Fruit fly (Drosophila melanogaster): ENCODE data around the gene RhoGAP71E.

Gene RhoGAP71E

DNA sequence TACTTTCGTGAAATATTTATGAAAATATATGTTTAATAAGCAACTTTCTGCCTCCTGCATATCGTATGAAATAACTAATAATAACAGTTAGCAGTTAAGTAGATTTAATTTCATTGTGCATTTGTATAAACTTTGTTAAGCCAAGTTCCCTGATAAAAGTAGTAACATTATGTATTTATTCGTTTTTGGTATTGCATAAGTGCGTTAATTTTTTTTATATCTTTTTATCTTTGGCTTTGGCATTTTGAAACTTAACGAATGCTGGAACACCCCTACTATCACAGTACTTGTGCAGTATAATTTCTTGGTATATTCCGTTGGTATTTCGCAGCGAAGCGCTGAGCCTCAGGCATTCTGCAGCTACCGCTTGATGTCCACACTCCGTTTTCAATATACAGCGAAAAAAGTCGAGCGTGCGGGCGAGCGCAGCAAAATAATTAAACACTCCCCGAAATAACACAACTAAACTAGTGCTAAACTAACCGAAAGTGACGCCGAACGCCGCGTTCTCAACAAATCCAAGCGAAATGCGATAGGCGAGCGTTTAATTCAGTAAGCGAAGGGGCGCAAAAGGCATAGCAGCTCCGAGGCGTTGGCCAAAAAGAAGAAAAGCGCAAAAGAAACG is at the start of gene RhoGAP71E:
Gene RhoGAP71E (plus strand): TSS at position 347 of the 625 bp plus-strand sequence.
- TF ChIP-seq psq (optimal IDR thresholded peaks at IDR 0.05) (no peak), usp (GFP tag; optimal IDR thresholded peaks at IDR 0.05) (no peak), pan (optimal IDR thresholded peaks at IDR 0.05) (no peak)

DNA sequence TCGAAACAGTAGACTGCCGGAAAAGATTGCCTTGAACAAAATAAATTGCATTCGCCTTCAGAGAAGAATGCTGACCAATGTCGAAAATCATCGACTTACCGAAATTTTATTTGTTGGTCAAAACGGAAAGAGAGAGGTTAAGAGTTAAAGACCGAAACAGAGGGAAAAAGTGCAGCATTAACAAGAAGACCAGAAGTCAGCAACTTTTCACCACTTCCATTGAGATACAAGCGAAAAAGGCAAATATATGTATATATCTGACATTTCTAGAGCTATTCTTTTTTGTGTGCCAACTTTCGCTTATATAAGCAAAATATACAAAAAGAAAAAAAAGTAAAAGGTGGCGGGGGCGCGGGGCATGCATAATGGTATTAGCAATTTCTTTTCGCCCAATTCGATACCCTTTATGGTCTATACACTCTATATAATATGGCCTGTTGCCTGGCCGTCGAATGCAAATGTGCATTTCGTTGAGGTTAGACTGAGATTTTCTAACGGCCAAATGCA is 48.7 kb upstream of the RhoGAP71E start:
- TF ChIP-seq EcR (GFP tag; optimal IDR thresholded peaks at IDR 0.05) (no peak), usp (GFP tag; optimal IDR thresholded peaks at IDR 0.05) (no peak), pan (optimal IDR thresholded peaks at IDR 0.05) (no peak), CG8478 (optimal IDR thresholded peaks at IDR 0.05) (no peak), Dll (optimal IDR thresholded peaks at IDR 0.05) (no peak), psq (optimal IDR thresholded peaks at IDR 0.05) (no peak)

DNA sequence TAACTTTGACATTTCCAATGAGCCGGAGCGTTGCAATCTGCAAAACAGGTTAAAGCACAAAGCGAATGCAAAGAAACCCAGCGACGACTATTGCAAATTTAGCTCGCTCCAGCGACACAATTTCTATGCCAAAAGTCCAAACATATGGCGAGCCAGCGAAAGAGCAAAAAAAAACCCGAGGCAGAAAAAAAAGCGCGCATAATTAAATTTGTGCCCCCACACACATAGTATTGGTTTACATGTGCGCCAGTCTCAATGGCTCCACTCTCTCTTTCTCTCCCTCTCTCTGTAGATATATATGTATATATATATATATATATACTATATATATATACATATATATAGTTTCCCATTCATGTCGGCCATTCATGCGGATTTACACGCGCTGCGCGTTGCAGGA is 48.0 kb upstream of the RhoGAP71E start:
- TF ChIP-seq EcR (GFP tag; optimal IDR thresholded peaks at IDR 0.05) (no peak), usp (GFP tag; optimal IDR thresholded peaks at IDR 0.05) (no peak), pan (optimal IDR thresholded peaks at IDR 0.05) (no peak), psq (optimal IDR thresholded peaks at IDR 0.05) (no peak), CG8478 (optimal IDR thresholded peaks at IDR 0.05) (no peak), Dll (optimal IDR thresholded peaks at IDR 0.05) (no peak)

DNA sequence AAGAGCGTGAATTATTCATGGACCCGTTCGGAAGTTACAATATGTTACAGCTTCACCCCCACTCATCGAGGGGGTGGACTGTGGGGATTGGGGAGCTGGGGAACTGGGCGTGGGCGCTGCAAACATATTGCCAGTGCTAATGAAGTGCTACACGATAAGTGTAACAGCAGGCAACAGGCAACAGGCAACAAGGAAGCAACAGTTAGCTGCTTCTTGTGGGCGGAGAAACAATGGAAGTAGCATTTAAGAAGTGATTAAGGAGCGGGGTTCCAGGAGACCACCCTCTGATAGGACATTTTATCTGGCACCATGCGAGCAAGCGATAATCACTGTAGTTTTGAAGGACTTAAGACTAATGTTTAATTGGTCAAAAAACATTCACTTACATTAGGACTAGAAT is 47.4 kb upstream of the RhoGAP71E start:
- no peak for TF ChIP-seq CG8478 (optimal IDR thresholded peaks at IDR 0.05)
- no peak for TF ChIP-seq Dll (optimal IDR thresholded peaks at IDR 0.05)
- TF ChIP-seq pan (optimal IDR thresholded peaks at IDR 0.05) = no peak
- no peak for TF ChIP-seq psq (optimal IDR thresholded peaks at IDR 0.05)
- no peak for TF ChIP-seq EcR (GFP tag; optimal IDR thresholded peaks at IDR 0.05)
- TF ChIP-seq usp (GFP tag; optimal IDR thresholded peaks at IDR 0.05) = no peak

DNA sequence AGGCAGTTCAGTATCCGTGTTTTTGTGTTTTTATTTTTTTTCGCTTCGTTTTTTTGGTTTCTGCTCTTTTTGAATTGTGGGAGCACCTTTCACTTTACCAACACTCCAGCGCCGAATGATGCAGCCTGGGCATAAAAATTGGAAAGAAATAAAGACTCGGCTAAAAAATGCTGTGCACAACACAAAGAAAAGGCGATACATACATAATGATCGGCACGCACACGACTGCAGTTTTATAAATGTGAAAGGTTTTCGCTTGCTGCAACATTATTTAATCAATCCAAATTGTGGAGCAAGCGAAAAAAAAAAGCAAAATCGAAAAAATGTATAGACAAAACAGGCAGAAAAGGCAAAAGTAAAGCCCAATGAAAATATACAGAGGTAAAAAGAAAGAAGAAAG is 45.6 kb upstream of the RhoGAP71E start:
- TF ChIP-seq pan (optimal IDR thresholded peaks at IDR 0.05) (no peak), psq (optimal IDR thresholded peaks at IDR 0.05) (no peak), usp (GFP tag; optimal IDR thresholded peaks at IDR 0.05) (no peak), CG8478 (optimal IDR thresholded peaks at IDR 0.05) (no peak)

DNA sequence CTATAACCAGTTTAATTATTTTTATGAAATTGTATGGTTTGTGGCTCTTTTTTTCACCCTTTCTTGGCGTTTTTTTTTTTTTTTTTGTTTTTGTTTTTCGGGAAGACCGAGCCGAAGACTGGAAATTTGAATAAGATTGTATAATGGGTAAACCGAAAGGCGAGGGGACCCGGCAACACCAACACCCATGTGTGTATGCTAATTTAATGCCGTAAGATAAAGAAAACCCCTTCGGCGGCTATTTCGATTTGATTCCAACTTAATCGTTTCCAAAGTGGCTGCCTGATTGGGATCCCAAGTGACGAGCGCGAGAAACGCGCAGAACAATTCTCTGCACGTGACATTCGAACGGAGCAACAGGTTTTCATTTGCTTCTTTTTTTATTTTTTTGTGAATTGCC is 45.2 kb upstream of the RhoGAP71E start:
- TF ChIP-seq CG8478 (optimal IDR thresholded peaks at IDR 0.05) = no peak

DNA sequence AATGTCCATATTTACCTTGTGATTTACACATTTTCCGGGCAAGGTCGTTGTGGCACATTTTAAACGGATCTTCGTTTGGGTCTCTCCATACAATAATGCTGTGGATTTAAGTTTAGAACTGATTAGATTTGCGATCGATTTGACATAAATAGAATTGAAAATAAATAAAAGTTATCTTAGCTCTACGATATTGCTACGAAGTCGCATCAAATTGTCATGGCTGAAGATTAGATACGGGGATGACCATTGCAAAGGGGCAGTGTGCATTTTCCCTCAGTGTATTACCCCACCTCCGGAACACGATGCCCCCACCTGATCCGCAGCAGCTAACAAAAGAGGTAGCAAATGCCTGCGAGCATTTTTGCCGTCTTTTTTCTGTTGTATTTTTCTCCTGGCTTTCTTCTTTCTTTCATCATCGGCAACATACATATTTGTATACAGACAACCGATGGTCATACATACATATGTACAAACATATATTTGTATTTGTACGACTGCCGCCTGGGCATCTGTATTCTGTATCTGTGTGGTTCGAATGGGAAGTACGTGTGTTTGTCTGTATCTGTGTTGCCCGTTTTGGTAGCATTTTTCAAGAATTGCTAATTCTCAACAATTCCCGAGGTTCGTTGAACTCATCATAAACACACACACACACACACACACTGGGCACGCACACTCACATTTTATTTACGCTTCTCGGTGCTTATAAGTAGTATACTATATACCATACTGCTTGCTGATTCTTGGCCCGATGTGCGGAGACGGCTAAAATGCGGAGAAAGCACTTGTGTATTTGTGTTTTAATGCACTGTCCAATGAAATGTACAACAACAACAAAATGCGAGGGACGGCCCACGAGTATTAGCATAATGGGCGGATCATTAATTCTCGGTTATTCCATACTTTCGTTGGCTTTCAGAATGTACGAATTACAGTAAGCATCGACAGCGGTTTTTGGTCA is 43.9 kb upstream of the RhoGAP71E start:
- peak; percentile 69 to 76 for TF ChIP-seq EcR (GFP tag; optimal IDR thresholded peaks at IDR 0.05)
- no peak for TF ChIP-seq psq (optimal IDR thresholded peaks at IDR 0.05)
- TF ChIP-seq Dll (optimal IDR thresholded peaks at IDR 0.05) = no peak
- no peak for TF ChIP-seq usp (GFP tag; optimal IDR thresholded peaks at IDR 0.05)

DNA sequence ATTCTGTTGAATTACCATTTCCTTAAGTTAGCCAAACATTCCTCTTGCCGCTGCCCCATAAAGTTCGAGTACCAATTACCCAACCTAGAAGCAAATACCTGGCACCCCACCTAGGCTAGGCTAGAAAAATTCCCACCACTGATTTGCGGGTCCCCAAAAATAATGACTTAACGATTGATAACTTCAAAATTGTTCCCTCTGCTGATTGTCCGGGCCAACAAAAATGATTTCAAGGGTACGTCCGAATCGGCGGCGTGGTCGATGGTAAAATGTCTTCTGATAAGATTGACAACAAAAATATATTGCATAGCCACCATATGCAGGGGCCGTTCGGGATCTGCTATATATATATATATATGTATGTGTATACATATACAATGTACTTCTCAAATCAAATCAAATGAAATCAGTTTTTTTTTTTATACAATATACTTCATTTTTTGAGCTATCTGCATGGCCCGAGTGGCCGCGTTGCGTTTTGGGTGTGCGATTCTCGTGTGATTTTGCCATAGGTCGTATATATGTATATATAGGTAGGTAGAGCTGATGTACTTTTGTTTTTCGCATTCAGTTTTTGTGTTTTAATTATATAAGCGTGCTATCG is 41.4 kb upstream of the RhoGAP71E start:
- TF ChIP-seq pan (optimal IDR thresholded peaks at IDR 0.05) = peak; percentile 32
- no peak for TF ChIP-seq CG8478 (optimal IDR thresholded peaks at IDR 0.05)

DNA sequence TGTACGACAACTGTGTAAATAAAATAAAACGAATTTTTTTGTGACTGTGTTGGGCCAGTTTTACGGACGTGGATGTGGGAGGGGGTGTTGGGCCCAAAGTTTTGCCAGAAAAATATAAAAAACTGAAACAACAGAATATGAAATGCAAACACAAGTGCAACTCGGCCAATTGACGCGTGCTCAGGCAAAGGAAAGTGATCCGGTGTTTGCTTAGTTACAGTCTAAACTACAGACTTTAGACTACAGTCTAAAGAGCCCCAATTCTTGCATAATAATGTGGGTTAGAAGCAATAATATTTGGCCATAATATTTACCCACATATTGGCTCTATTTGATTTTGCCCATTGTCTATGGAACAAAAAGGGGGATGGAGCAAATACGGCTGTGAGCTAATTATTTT is 39.8 kb upstream of the RhoGAP71E start:
- no peak for TF ChIP-seq CG8478 (optimal IDR thresholded peaks at IDR 0.05)
- TF ChIP-seq psq (optimal IDR thresholded peaks at IDR 0.05) = no peak

DNA sequence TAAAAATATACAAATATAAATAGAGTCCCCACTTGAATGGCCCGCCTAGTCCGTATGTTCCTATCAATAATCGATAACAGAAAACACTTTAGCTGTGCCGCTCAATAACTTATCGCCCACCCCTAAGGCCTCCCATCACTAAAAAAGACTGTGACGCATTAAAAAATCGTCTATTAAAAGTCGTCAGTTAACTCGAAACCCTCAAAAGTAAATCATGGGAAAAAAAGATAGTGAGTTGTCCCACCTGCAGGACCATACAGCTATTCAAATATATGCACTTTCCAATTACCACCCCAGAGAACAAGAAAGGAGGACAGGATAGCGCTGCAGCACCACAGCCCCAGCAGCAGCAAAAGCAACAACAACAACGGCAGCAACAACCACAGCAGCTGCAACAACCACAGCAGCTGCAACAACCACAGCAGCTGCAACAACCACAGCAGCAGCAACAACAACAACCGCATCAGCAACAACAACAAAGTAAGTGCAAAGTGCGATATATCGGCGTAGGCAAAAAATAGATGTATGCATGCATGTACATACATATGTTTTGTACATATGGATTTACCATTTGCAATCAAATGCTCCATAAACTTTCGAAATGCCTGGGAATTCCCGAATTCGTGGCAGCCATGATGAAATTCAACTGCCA is 34.5 kb upstream of the RhoGAP71E start, which contains the start of gene AGO2:
Gene AGO2 (plus strand): TSS at position 121 of the 652 bp plus-strand sequence.
- TF ChIP-seq EcR (GFP tag; optimal IDR thresholded peaks at IDR 0.05) (no peak), Dll (optimal IDR thresholded peaks at IDR 0.05) (no peak), psq (optimal IDR thresholded peaks at IDR 0.05) (no peak), CG8478 (optimal IDR thresholded peaks at IDR 0.05) (no peak), usp (GFP tag; optimal IDR thresholded peaks at IDR 0.05) (no peak), pan (optimal IDR thresholded peaks at IDR 0.05) (no peak)

DNA sequence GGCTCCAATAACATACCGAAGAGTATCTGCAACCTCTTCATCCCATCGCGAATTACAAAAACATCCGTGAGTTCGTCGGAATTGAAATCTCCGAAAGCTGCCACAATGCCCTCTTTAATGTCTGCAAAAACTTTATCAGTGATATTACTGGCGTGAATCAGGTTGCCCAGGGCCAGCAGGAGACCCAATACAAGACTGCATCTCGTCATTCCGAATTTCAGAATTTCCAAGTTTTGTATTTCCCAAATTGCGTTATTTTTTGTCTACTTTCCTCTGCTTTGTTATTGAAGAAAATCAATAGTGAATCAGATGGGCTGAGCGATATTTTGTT is 26.0 kb upstream of the RhoGAP71E start:
- no peak for TF ChIP-seq usp (GFP tag; optimal IDR thresholded peaks at IDR 0.05)
- TF ChIP-seq EcR (GFP tag; optimal IDR thresholded peaks at IDR 0.05) = no peak
- no peak for TF ChIP-seq CG8478 (optimal IDR thresholded peaks at IDR 0.05)
- no peak for TF ChIP-seq Dll (optimal IDR thresholded peaks at IDR 0.05)
- TF ChIP-seq psq (optimal IDR thresholded peaks at IDR 0.05) = no peak
- TF ChIP-seq pan (optimal IDR thresholded peaks at IDR 0.05) = no peak
